Fruit fly (Drosophila melanogaster): Measurements from ENCODE around the gene mura.
A peak's percentile ranks its signal among the peaks of the same experiment; 100 is the strongest.

Gene mura

dm6 chr3R:9504355-9504754 lies 47.3 kb downstream of the mura start, which contains the start of gene CG8149 (continued):
- TF ChIP-seq CG5180 (GFP tag; optimal IDR thresholded peaks at IDR 0.05), result no peak
- no peak for TF ChIP-seq CG6813 (GFP tag; optimal IDR thresholded peaks at IDR 0.05)
- TF ChIP-seq CG12659 (GFP tag; optimal IDR thresholded peaks at IDR 0.05), result peak; percentile 78
- no peak for TF ChIP-seq CG11093 (GFP tag; IDR thresholded peaks at IDR 0.05)
- peak; percentile 4 for TF ChIP-seq nau (GFP tag; optimal IDR thresholded peaks at IDR 0.05)
- peak; percentile 5 for TF ChIP-seq jumu (GFP tag; optimal IDR thresholded peaks at IDR 0.05)
- TF ChIP-seq CG2129 (GFP tag; IDR thresholded peaks at IDR 0.05; ENCODE audit: partially characterized antibody), result peak; percentile 90
- TF ChIP-seq CG2875 (GFP tag; optimal IDR thresholded peaks at IDR 0.05), result no peak
- TF ChIP-seq CG12236 (GFP tag; optimal IDR thresholded peaks at IDR 0.05), result no peak
- no peak for TF ChIP-seq Hr51 (GFP tag; optimal IDR thresholded peaks at IDR 0.05)
- peak; percentile 15 for TF ChIP-seq Ssrp (tag; optimal IDR thresholded peaks at IDR 0.05)
- TF ChIP-seq tin (GFP tag; optimal IDR thresholded peaks at IDR 0.05), result no peak
- no peak for TF ChIP-seq psq (GFP tag; optimal IDR thresholded peaks at IDR 0.05)
- no peak for TF ChIP-seq CG18764 (GFP tag; optimal IDR thresholded peaks at IDR 0.05)
- no peak for TF ChIP-seq CG6254 (GFP tag; optimal IDR thresholded peaks at IDR 0.05)
- no peak for TF ChIP-seq btn (GFP tag; optimal IDR thresholded peaks at IDR 0.05)
- no peak for TF ChIP-seq CG11456 (GFP tag; IDR thresholded peaks at IDR 0.05)
- no peak for TF ChIP-seq pum (GFP tag; optimal IDR thresholded peaks at IDR 0.05)
- TF ChIP-seq CG15601 (tag; optimal IDR thresholded peaks at IDR 0.05), result peak; percentile 54
- TF ChIP-seq CG1529 (GFP tag; optimal IDR thresholded peaks at IDR 0.05), result no peak
- TF ChIP-seq CG17361 (GFP tag; IDR thresholded peaks at IDR 0.05), result no peak
- TF ChIP-seq CG3726 (GFP tag; IDR thresholded peaks at IDR 0.05), result no peak
- no peak for TF ChIP-seq CG6765 (GFP tag; optimal IDR thresholded peaks at IDR 0.05)
- no peak for TF ChIP-seq caup (GFP tag; optimal IDR thresholded peaks at IDR 0.05; ENCODE audit: severe bottlenecking)
- TF ChIP-seq CG1603 (tag; optimal IDR thresholded peaks at IDR 0.05), result peak; percentile 35
- no peak for TF ChIP-seq CG4820 (GFP tag; optimal IDR thresholded peaks at IDR 0.05)
- TF ChIP-seq CG8388 (GFP tag; optimal IDR thresholded peaks at IDR 0.05), result no peak
- no peak; the same call in 2 of the 3 replicates for TF ChIP-seq ci (GFP tag; IDR thresholded peaks at IDR 0.05)
- TF ChIP-seq Fer1 (GFP tag; optimal IDR thresholded peaks at IDR 0.05), result peak; percentile 25
- no peak for TF ChIP-seq Hr39 (optimal IDR thresholded peaks at IDR 0.05)
- no peak for TF ChIP-seq vfl (GFP tag; optimal IDR thresholded peaks at IDR 0.05)
- TF ChIP-seq Dref (GFP tag; IDR thresholded peaks at IDR 0.05), result peak; percentile 82
- peak; percentile 72 for TF ChIP-seq CG10267 (tag; optimal IDR thresholded peaks at IDR 0.05)
- no peak for TF ChIP-seq Side (GFP tag; optimal IDR thresholded peaks at IDR 0.05)
- TF ChIP-seq crc (GFP tag; optimal IDR thresholded peaks at IDR 0.05), result no peak
- no peak for TF ChIP-seq Nf-YA (GFP tag; IDR thresholded peaks at IDR 0.05)
- peak; percentile 6 for TF ChIP-seq unpg (GFP tag; optimal IDR thresholded peaks at IDR 0.05)
- no peak for TF ChIP-seq Hmx (GFP tag; optimal IDR thresholded peaks at IDR 0.05)
- TF ChIP-seq Chrac-16 (GFP tag; optimal IDR thresholded peaks at IDR 0.05), result no peak
- no peak for TF ChIP-seq HmgD (GFP tag; optimal IDR thresholded peaks at IDR 0.05)
- no peak for TF ChIP-seq Poxn (GFP tag; IDR thresholded peaks at IDR 0.05)
- no peak for TF ChIP-seq CG11695 (GFP tag; IDR thresholded peaks at IDR 0.05)
- TF ChIP-seq gem (tag; optimal IDR thresholded peaks at IDR 0.05), result no peak
- peak; percentile 8 for TF ChIP-seq CG15696 (tag; optimal IDR thresholded peaks at IDR 0.05)
- TF ChIP-seq D19B (GFP tag; optimal IDR thresholded peaks at IDR 0.05), result no peak
- TF ChIP-seq CG15269 (tag; optimal IDR thresholded peaks at IDR 0.05), result no peak
- no peak for TF ChIP-seq gsb (GFP tag; IDR thresholded peaks at IDR 0.05)
- TF ChIP-seq pros (GFP tag; optimal IDR thresholded peaks at IDR 0.05), result no peak
- TF ChIP-seq TFAM (GFP tag; optimal IDR thresholded peaks at IDR 0.05), result no peak
- TF ChIP-seq E2f2 (GFP tag; IDR thresholded peaks at IDR 0.05), result peak; percentile 75
- TF ChIP-seq CG10543 (GFP tag; optimal IDR thresholded peaks at IDR 0.05), result no peak
- TF ChIP-seq ash1 (GFP tag; optimal IDR thresholded peaks at IDR 0.05), result no peak
